Worm (Caenorhabditis elegans): Measurements from ENCODE around the gene ptp-8.

The ptp-8 gene

ce11 chrIV:7397507-7397906, 15.7 kb downstream of the ptp-8 start:
- TF ChIP-seq cnd-1 (tag; optimal IDR thresholded peaks at IDR 0.05) (peak; percentile 18), flh-1 (GFP tag; optimal IDR thresholded peaks at IDR 0.05) (no peak)

ce11 chrIV:7400502-7401118, 18.8 kb downstream of the ptp-8 start:
- TF ChIP-seq ceh-39 (tag; optimal IDR thresholded peaks at IDR 0.05): no peak
- TF ChIP-seq unc-120 (tag; optimal IDR thresholded peaks at IDR 0.05; ENCODE audit: poor library complexity, severe bottlenecking): peak; percentile 52
- TF ChIP-seq nhr-237 (tag; optimal IDR thresholded peaks at IDR 0.05): no peak
- peak; percentile 81 for TF ChIP-seq ces-1 (GFP tag; optimal IDR thresholded peaks at IDR 0.05)
- TF ChIP-seq mls-2 (tag; optimal IDR thresholded peaks at IDR 0.05): peak; percentile 41

ce11 chrIV:7402077-7402476, 20.2 kb downstream of the ptp-8 start:
- TF ChIP-seq mab-5 (tag; optimal IDR thresholded peaks at IDR 0.05) (no peak), sptf-1 (tag; optimal IDR thresholded peaks at IDR 0.05) (peak; percentile 25), nhr-2 (tag; optimal IDR thresholded peaks at IDR 0.05) (no peak), nhr-237 (tag; optimal IDR thresholded peaks at IDR 0.05) (peak; percentile 24), mep-1 (tag; optimal IDR thresholded peaks at IDR 0.05) (peak; percentile 45), mls-2 (tag; optimal IDR thresholded peaks at IDR 0.05) (peak; percentile 65), bed-3 (GFP tag; optimal IDR thresholded peaks at IDR 0.05) (no peak), unc-120 (tag; optimal IDR thresholded peaks at IDR 0.05; ENCODE audit: poor library complexity, severe bottlenecking) (peak; percentile 90), lsy-2 (tag; optimal IDR thresholded peaks at IDR 0.05) (peak; percentile 19), ces-1 (GFP tag; optimal IDR thresholded peaks at IDR 0.05) (peak; percentile 71)

- TF ChIP-seq ces-1 (GFP tag; optimal IDR thresholded peaks at IDR 0.05) (peak; percentile 74), mls-2 (tag; optimal IDR thresholded peaks at IDR 0.05) (no peak)
These were observed 21.6 kb downstream of the ptp-8 start for ce11 chrIV:7403422-7403821.

- TF ChIP-seq unc-120 (tag; optimal IDR thresholded peaks at IDR 0.05; ENCODE audit: poor library complexity, severe bottlenecking): no peak
- TF ChIP-seq nhr-12 (tag; optimal IDR thresholded peaks at IDR 0.05): no peak
- no peak for TF ChIP-seq bed-3 (GFP tag; optimal IDR thresholded peaks at IDR 0.05)
These were observed 23.2 kb downstream of the ptp-8 start, which contains the start of the genes C48A7.16 and egl-19 for ce11 chrIV:7404934-7405632. Gene C48A7.16, plus strand, starts transcription at chrIV:7405477. Gene egl-19, plus strand, starts transcription at chrIV:7405582.

- TF ChIP-seq hlh-1 (tag; optimal IDR thresholded peaks at IDR 0.05) (peak; percentile 62), unc-62 (GFP tag; optimal IDR thresholded peaks at IDR 0.05) (peak; percentile 6), unc-120 (tag; optimal IDR thresholded peaks at IDR 0.05; ENCODE audit: poor library complexity, severe bottlenecking) (peak; percentile 19), nhr-2 (tag; optimal IDR thresholded peaks at IDR 0.05) (no peak)
These were observed 24.8 kb downstream of the ptp-8 start for ce11 chrIV:7406690-7407089.

- TF ChIP-seq ces-1 (GFP tag; optimal IDR thresholded peaks at IDR 0.05): peak; percentile 24
- TF ChIP-seq mep-1 (tag; optimal IDR thresholded peaks at IDR 0.05): no peak
These were observed 25.4 kb downstream of the ptp-8 start for ce11 chrIV:7407301-7407700.

- TF ChIP-seq hlh-1 (tag; optimal IDR thresholded peaks at IDR 0.05) (no peak), elt-3 (tag; optimal IDR thresholded peaks at IDR 0.05) (no peak), elt-1 (tag; optimal IDR thresholded peaks at IDR 0.05; ENCODE audit: borderline replicate concordance, insufficient read depth) (no peak)
These were observed 31.7 kb downstream of the ptp-8 start for ce11 chrIV:7413573-7413972.

ce11 chrIV:7414163-7414562, 32.3 kb downstream of the ptp-8 start:
- TF ChIP-seq ces-1 (GFP tag; optimal IDR thresholded peaks at IDR 0.05) (peak; percentile 77), M03D4.4 (tag; optimal IDR thresholded peaks at IDR 0.05) (no peak)

All from whole organism, mixed stage, embryonic.